Fruit fly (Drosophila melanogaster) whole organism, adult: ENCODE measurements around the gene Bcs1.

Experiments used
- CG11617 ChIP-seq: fragments of 200-800 bp; sonication (Bioruptor generic); optimal IDR thresholded peaks from 2 replicates; lab custom pipeline; 2017; ENCODE audit warnings: mild to moderate bottlenecking, missing biosample characterization, missing genetic modification reagents, missing genetic modification characterization
- CG12768 ChIP-seq: fragments of 200-800 bp; sonication (Bioruptor generic); optimal IDR thresholded peaks from 2 replicates; lab custom pipeline; 2017; ENCODE audit warnings: missing biosample characterization, missing genetic modification characterization, mild to moderate bottlenecking, moderate library complexity, missing genetic modification reagents
- CG14711 ChIP-seq: fragments of 200-800 bp; sonication (Bioruptor generic); optimal IDR thresholded peaks from 2 replicates; lab custom pipeline; 2018; ENCODE audit warnings: missing biosample characterization, mild to moderate bottlenecking, missing genetic modification characterization, moderate library complexity
- CG1620 ChIP-seq: fragments of 200-800 bp; sonication (Bioruptor generic); optimal IDR thresholded peaks from 2 replicates; lab custom pipeline; 2016; ENCODE audit warnings: missing biosample characterization, missing genetic modification characterization
- CG33017 ChIP-seq: fragments of 200-800 bp; sonication (Bioruptor generic); optimal IDR thresholded peaks from 2 replicates; lab custom pipeline; 2018; ENCODE audit warnings: missing biosample characterization, mild to moderate bottlenecking, missing genetic modification characterization, moderate library complexity
- CG5204 ChIP-seq: fragments of 200-800 bp; sonication (Bioruptor generic); optimal IDR thresholded peaks from 2 replicates; lab custom pipeline; 2016; ENCODE audit warnings: missing biosample characterization, missing genetic modification characterization
- CG7045 ChIP-seq: fragments of 200-800 bp; sonication (Bioruptor generic); optimal IDR thresholded peaks from 2 replicates; lab custom pipeline; 2017; ENCODE audit warnings: missing biosample characterization, mild to moderate bottlenecking, missing genetic modification characterization
- CG7101 ChIP-seq: fragments of 200-800 bp; sonication (Bioruptor generic); optimal IDR thresholded peaks from 2 replicates; lab custom pipeline; 2018; ENCODE audit warnings: missing biosample characterization, mild to moderate bottlenecking, missing genetic modification characterization, moderate library complexity
- Clk ChIP-seq: fragments of 200-800 bp; sonication (Bioruptor generic); optimal IDR thresholded peaks from 2 replicates; lab custom pipeline; 2017; ENCODE audit warnings: missing biosample characterization, missing genetic modification characterization
- Crg-1 ChIP-seq: fragments of 200-800 bp; sonication (Bioruptor generic); optimal IDR thresholded peaks from 2 replicates; lab custom pipeline; 2016; ENCODE audit warnings: missing biosample characterization, missing genetic modification characterization
- Hr96 ChIP-seq: fragments of 200-800 bp; sonication (Bioruptor generic); optimal IDR thresholded peaks from 2 replicates; lab custom pipeline; 2016; ENCODE audit warnings: missing biosample characterization, missing genetic modification characterization
- Mnt ChIP-seq: fragments of 200-800 bp; sonication (Bioruptor generic); optimal IDR thresholded peaks from 2 replicates; lab custom pipeline; 2016; ENCODE audit warnings: missing biosample characterization, mild to moderate bottlenecking, missing genetic modification characterization
- bab1 ChIP-seq: fragments of 200-800 bp; sonication (Bioruptor generic); optimal IDR thresholded peaks from 3 replicates; lab custom pipeline; 2019; ENCODE audit warnings: missing biosample characterization, mild to moderate bottlenecking, missing genetic modification characterization, moderate library complexity
- cic ChIP-seq: fragments of 200-800 bp; sonication (Bioruptor generic); optimal IDR thresholded peaks from 2 replicates; lab custom pipeline; 2017; ENCODE audit warnings: missing biosample characterization, mild to moderate bottlenecking, missing genetic modification characterization, moderate library complexity
- cnc ChIP-seq, 2 experiments: fragments of >200 bp; optimal IDR thresholded peaks; 2 replicates each; lab custom pipeline; 2017
- kay ChIP-seq: fragments of 200-800 bp; sonication (Bioruptor generic); peaks from one replicate; lab custom pipeline; 2016; ENCODE audit warnings: missing biosample characterization, missing genetic modification characterization, borderline replicate concordance
- ovo ChIP-seq: fragments of 200-800 bp; sonication (Bioruptor generic); optimal IDR thresholded peaks from 2 replicates; lab custom pipeline; 2016; ENCODE audit warnings: missing biosample characterization, missing genetic modification characterization
- pad ChIP-seq: fragments of 200-800 bp; sonication (Bioruptor generic); optimal IDR thresholded peaks from 3 replicates; lab custom pipeline; 2017; ENCODE audit warnings: missing biosample characterization, missing genetic modification characterization, mild to moderate bottlenecking, moderate library complexity, missing genetic modification reagents
- tj ChIP-seq: fragments of 200-800 bp; sonication (Bioruptor generic); optimal IDR thresholded peaks from 3 replicates; lab custom pipeline; 2017; ENCODE audit warnings: missing biosample characterization, mild to moderate bottlenecking, missing genetic modification characterization, moderate library complexity
- toe ChIP-seq: fragments of 200-800 bp; sonication (Bioruptor generic); optimal IDR thresholded peaks from 2 replicates; lab custom pipeline; 2016; ENCODE audit warnings: missing biosample characterization, missing genetic modification characterization

The Bcs1 gene

dm6 chr2L:10220501-10221386 is 1.7 kb upstream of the Bcs1 start, which contains the start of the genes Npc1a and Prosalpha6:
Gene Npc1a (minus strand): TSS chr2L:10221216.
Gene Prosalpha6 (plus strand): TSS chr2L:10221351.
- TF ChIP-seq Clk (no peak), CG7045 (GFP tag; lab: Kevin White, UChicago) (peak; percentile 3), bab1 (GFP tag; lab: Kevin White, UChicago) (peak; percentile 44), tj (GFP tag; lab: Kevin White, UChicago) (peak; percentile 4), kay (GFP tag; lab: Kevin White, UChicago) (peak; percentile 72), CG12768 (peak; percentile 52), cic (GFP tag; lab: Kevin White, UChicago) (peak; percentile 37), CG7101 (tag; lab: Kevin White, UChicago) (no peak), CG33017 (tag; lab: Kevin White, UChicago) (no peak), pad (peak; percentile 39)

dm6 chr2L:10221387-10221705 is 1.1 kb upstream of the Bcs1 start:
- no peak for TF ChIP-seq tj (GFP tag; lab: Kevin White, UChicago)
- peak; percentile 88 to 92 for TF ChIP-seq cnc (optimal IDR thresholded peaks at IDR 0.05; lab: Kevin White, UChicago)
- TF ChIP-seq CG11617 (GFP tag; lab: Kevin White, UChicago), result no peak
- no peak for TF ChIP-seq cic (GFP tag; lab: Kevin White, UChicago)
- no peak for TF ChIP-seq CG7101 (tag; lab: Kevin White, UChicago)

dm6 chr2L:10226213-10226723 is 3.8 kb downstream of the Bcs1 start:
- TF ChIP-seq kay (GFP tag; lab: Kevin White, UChicago) (peak; percentile 80), CG7101 (tag; lab: Kevin White, UChicago) (no peak)

- TF ChIP-seq bab1 (GFP tag; lab: Kevin White, UChicago), result peak; percentile 48
- no peak for TF ChIP-seq kay (GFP tag; lab: Kevin White, UChicago)
- TF ChIP-seq cic (GFP tag; lab: Kevin White, UChicago), result no peak
- TF ChIP-seq Clk, result no peak
- TF ChIP-seq CG5204 (GFP tag; lab: Kevin White, UChicago), result no peak
- peak; percentile 40 for TF ChIP-seq Mnt (GFP tag; lab: Kevin White, UChicago)
- TF ChIP-seq cnc (optimal IDR thresholded peaks at IDR 0.05; lab: Kevin White, UChicago), result no peak
- TF ChIP-seq tj (GFP tag; lab: Kevin White, UChicago), result peak; percentile 19
- TF ChIP-seq CG12768, result peak; percentile 2
- TF ChIP-seq CG14711 (tag; lab: Kevin White, UChicago), result peak; percentile 14
- TF ChIP-seq CG7045 (GFP tag; lab: Kevin White, UChicago), result no peak
- no peak for TF ChIP-seq Hr96 (GFP tag; lab: Kevin White, UChicago)
- TF ChIP-seq pad, result peak; percentile 14
- no peak for TF ChIP-seq toe (GFP tag; lab: Kevin White, UChicago)
- TF ChIP-seq CG33017 (tag; lab: Kevin White, UChicago), result no peak
- peak; percentile 29 for TF ChIP-seq CG7101 (tag; lab: Kevin White, UChicago)
- TF ChIP-seq CG1620 (GFP tag; lab: Kevin White, UChicago), result peak; percentile 26
- TF ChIP-seq Crg-1 (GFP tag; lab: Kevin White, UChicago), result peak; percentile 33
- peak; percentile 17 for TF ChIP-seq CG11617 (GFP tag; lab: Kevin White, UChicago)
- no peak for TF ChIP-seq ovo (GFP tag; lab: Kevin White, UChicago)
Measured at dm6 chr2L:10226724-10227407, 4.4 kb downstream of the Bcs1 start, which contains the start of gene CG5708. Gene CG5708 (minus strand): TSS chr2L:10226808.

- no peak for TF ChIP-seq bab1 (GFP tag; lab: Kevin White, UChicago)
- TF ChIP-seq CG7045 (GFP tag; lab: Kevin White, UChicago), result no peak
- peak; percentile 84 for TF ChIP-seq kay (GFP tag; lab: Kevin White, UChicago)
- TF ChIP-seq CG7101 (tag; lab: Kevin White, UChicago), result no peak
Measured at dm6 chr2L:10230455-10230854, 8.0 kb downstream of the Bcs1 start.

- TF ChIP-seq cnc (optimal IDR thresholded peaks at IDR 0.05; lab: Kevin White, UChicago) (no peak), bab1 (GFP tag; lab: Kevin White, UChicago) (peak; percentile 71), pad (no peak), kay (GFP tag; lab: Kevin White, UChicago) (no peak), CG11617 (GFP tag; lab: Kevin White, UChicago) (peak; percentile 2)
Measured at dm6 chr2L:10231092-10231494, 8.6 kb downstream of the Bcs1 start.
